Worm (Caenorhabditis elegans): ENCODE measurements around the gene ham-2.

Gene ham-2

DNA sequence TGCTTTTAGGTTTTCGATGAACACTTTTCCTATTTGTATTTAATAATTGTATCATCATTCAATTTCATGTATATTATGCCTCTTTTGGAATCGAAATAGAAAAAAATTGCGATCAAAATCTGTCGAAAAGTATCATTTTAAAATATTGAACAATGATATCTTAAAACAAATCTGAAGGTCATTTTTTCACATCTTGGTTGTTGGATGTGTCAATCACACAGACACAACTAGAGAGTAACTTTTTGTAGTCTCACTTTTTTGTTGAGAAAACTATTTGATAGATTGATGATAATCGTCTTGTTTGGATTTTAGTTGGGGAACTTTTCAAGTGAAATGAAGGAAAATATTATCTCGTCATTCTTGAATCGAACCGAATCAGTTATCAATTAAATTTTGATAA is 14.8 kb downstream of the ham-2 start:
- no peak for TF ChIP-seq lin-13 (GFP tag; optimal IDR thresholded peaks at IDR 0.05)
- TF ChIP-seq sma-9 (GFP tag; optimal IDR thresholded peaks at IDR 0.05), result peak; percentile 48
- no peak for TF ChIP-seq sma-9 (tag; optimal IDR thresholded peaks at IDR 0.05)
- TF ChIP-seq nhr-25 (tag; optimal IDR thresholded peaks at IDR 0.05), result no peak

DNA sequence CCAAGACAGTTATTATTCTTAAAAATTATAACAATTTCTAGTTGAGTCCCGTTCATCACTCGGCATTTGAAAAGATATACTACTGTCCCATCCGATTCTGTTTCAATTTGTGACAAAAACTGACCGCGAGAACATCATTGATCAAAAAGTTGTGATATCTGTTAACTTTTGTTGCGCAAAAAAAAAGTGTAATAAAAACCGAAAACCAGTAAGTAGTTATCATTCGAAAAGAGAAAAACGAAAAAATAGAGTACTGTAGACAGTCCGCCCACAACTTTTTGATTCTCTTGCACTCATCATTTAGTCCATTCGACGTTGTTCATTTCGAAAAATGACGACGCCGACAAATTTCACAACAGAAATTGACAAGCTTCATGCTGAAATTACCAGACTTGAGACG is 16.7 kb downstream of the ham-2 start, which contains the start of gene amt-1:
amt-1 (plus strand) TSS at position 301 of the 400 bp plus-strand sequence.
- TF ChIP-seq lin-11 (tag; optimal IDR thresholded peaks at IDR 0.05), result no peak

DNA sequence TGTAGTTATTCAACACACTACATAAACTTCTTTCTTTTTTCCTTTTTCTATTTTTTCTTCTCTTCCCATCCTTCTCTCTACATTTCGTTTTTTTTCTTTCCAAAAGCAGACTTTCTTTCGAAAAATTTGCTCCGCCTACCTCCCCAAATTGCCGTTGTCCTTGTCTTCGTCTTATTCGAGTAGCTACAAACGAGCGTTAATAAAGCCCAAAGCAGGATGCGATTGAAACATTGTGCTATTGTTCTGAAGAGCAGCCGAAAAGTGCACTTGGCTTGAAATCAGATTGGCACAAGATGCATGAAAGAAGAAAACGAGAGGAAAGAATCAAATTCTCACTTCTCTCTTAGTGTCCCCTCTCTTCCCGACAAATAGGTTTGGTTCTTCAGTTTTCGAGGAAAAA is 20.4 kb downstream of the ham-2 start:
- no peak for TF ChIP-seq lin-13 (GFP tag; optimal IDR thresholded peaks at IDR 0.05)
- TF ChIP-seq ama-1 (optimal IDR thresholded peaks at IDR 0.05), result no peak
- no peak for TF ChIP-seq egl-27 (tag; optimal IDR thresholded peaks at IDR 0.05)
- TF ChIP-seq C34F6.9 (tag; optimal IDR thresholded peaks at IDR 0.05), result peak; percentile 7

DNA sequence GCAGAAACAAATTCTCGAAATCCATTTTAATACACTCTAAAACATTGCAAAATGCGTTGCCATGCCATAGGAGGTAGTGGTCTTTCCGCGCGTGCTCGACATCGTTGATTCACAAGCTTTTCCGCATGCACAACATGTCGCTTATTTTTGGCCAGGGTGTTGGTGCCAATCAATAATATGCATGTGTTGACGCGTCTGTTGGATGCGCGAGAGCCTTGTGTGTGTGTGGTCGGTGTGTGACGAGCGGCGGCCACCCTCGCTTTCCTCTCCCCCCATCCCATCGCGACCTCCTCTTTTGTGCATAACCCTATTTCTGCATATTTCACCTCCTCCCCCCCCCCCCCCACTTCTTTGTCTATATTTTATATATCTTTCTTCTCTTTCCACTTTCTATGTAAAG is 21.8 kb downstream of the ham-2 start:
- TF ChIP-seq ztf-1 (GFP tag; conservative IDR thresholded peaks at IDR 0.05), result no peak
- TF ChIP-seq C34F6.9 (tag; optimal IDR thresholded peaks at IDR 0.05), result peak; percentile 16
- TF ChIP-seq R02D3.7 (tag; optimal IDR thresholded peaks at IDR 0.05), result no peak
- TF ChIP-seq sem-4 (tag; optimal IDR thresholded peaks at IDR 0.05), result no peak
- TF ChIP-seq Y55F3AM.14 (GFP tag; optimal IDR thresholded peaks at IDR 0.05), result no peak
- no peak for TF ChIP-seq nhr-21 (tag; optimal IDR thresholded peaks at IDR 0.05)
- no peak for TF ChIP-seq mdl-1 (tag; optimal IDR thresholded peaks at IDR 0.05)
- no peak for TF ChIP-seq ZK546.5 (tag; optimal IDR thresholded peaks at IDR 0.05)
- TF ChIP-seq gmeb-1 (tag; optimal IDR thresholded peaks at IDR 0.05), result no peak
- no peak for TF ChIP-seq ceh-82 (tag; optimal IDR thresholded peaks at IDR 0.05)
- TF ChIP-seq nhr-237 (tag; optimal IDR thresholded peaks at IDR 0.05), result no peak
- peak; percentile 27 for TF ChIP-seq unc-55 (GFP tag; optimal IDR thresholded peaks at IDR 0.05)

DNA sequence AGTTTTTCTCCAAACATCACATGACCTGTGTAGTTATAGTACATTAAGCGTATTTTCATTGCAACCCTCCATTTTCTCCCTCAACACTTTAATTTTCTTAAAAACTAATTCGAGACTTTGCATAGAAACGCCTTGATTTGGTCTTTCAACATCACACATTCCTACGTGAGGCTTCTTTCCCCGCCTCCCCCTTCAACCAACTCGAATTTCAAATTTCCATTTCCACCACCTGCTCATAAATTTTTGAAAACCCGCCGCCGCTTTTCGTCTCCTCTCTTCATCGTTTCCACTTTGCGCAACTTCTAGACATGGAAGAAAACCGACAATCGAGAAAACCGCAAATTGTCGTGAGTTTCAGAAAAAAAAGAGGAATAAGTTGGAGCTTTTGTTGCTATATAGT is 23.5 kb downstream of the ham-2 start, which contains the start of gene C05E11.3:
C05E11.3 (plus strand) TSS at position 301 of the 400 bp plus-strand sequence.
- no peak for TF ChIP-seq lin-11 (tag; optimal IDR thresholded peaks at IDR 0.05)
- TF ChIP-seq zag-1 (tag; optimal IDR thresholded peaks at IDR 0.05), result no peak
- no peak for TF ChIP-seq nhr-129 (tag; optimal IDR thresholded peaks at IDR 0.05)
- no peak for TF ChIP-seq elt-3 (tag; optimal IDR thresholded peaks at IDR 0.05)
- TF ChIP-seq unc-55 (GFP tag; optimal IDR thresholded peaks at IDR 0.05), result peak; percentile 44
- TF ChIP-seq blmp-1 (tag; optimal IDR thresholded peaks at IDR 0.05; ENCODE audit: insufficient read depth), result no peak
- no peak for TF ChIP-seq lin-13 (GFP tag; optimal IDR thresholded peaks at IDR 0.05)
- TF ChIP-seq sma-3 (GFP tag; optimal IDR thresholded peaks at IDR 0.05), result no peak

DNA sequence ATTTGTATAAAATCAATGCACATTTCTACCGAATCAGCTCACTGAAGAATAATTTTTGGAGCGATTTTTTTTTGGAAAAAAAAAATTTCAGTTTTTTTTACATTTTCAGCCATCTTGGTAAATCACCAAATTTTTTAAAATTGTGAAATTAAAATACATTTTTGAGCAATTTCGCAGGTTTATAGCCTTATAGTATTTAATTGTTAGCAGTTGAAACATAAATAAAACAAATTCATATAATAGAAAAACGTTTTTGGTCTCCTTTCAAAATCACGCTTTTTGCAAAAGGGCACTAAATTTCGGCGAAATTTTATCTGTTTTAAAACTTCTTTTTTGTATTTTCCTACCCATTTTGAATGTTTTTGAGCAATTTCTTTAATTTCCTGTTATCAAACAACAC is 24.1 kb downstream of the ham-2 start:
- TF ChIP-seq ama-1 (optimal IDR thresholded peaks at IDR 0.05), result no peak
- no peak for TF ChIP-seq sma-9 (GFP tag; optimal IDR thresholded peaks at IDR 0.05)
- TF ChIP-seq sma-9 (tag; optimal IDR thresholded peaks at IDR 0.05), result no peak

DNA sequence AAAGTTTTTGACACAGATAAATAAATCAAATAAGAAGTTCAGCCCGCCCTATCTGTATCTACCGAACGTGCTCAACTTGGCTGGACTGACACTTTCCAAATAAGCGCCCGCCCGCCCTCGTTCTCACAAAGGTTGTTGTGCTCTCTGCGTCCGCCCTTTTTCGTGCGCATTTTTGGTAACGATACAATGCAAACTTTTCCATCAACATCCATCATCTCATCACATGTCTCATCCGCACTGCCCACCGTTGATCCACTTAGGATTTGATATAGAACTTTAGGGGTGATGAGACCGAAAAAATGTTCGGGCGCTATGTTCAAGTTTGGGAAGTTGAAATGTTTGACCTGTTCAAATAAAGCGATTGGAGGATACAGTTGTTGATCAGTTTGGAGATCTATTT is 31.1 kb downstream of the ham-2 start, which contains the start of gene C05E11.7:
C05E11.7 (minus strand) TSS at position 101 of the 400 bp plus-strand sequence.
- no peak for TF ChIP-seq ZK546.5 (tag; optimal IDR thresholded peaks at IDR 0.05)
- no peak for TF ChIP-seq sma-3 (GFP tag; optimal IDR thresholded peaks at IDR 0.05)
- no peak for TF ChIP-seq ceh-16 (tag; optimal IDR thresholded peaks at IDR 0.05)
- no peak for TF ChIP-seq nhr-237 (tag; optimal IDR thresholded peaks at IDR 0.05)
- no peak for TF ChIP-seq lin-13 (GFP tag; optimal IDR thresholded peaks at IDR 0.05)
- TF ChIP-seq alr-1 (tag; optimal IDR thresholded peaks at IDR 0.05), result no peak
- no peak for TF ChIP-seq snpc-4 (tag; optimal IDR thresholded peaks at IDR 0.05)
- TF ChIP-seq zag-1 (tag; optimal IDR thresholded peaks at IDR 0.05), result no peak
- no peak for TF ChIP-seq elt-1 (tag; optimal IDR thresholded peaks at IDR 0.05)

DNA sequence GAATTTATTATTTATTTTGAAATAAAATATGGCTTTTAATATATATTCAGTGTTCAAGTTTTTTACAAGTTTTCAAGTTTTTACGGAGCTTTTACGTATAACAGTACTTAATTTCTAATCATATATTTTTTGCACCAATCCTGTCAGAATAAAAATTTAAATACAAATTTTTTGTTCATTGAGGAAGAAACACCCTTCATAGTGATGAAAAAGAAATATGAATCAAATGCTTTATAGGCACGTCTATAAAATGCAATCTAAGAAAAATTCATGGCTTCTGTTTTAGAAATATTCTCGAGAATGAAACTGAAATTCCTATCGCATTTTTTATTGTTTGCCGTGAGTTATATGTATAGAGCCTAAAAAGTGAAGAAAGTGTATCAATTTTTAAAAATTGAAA is 32.1 kb downstream of the ham-2 start, which contains the start of gene C05E11.2:
C05E11.2 (plus strand) TSS at position 301 of the 400 bp plus-strand sequence.
- no peak for TF ChIP-seq unc-62 (GFP tag; optimal IDR thresholded peaks at IDR 0.05)
- TF ChIP-seq ZK546.5 (tag; optimal IDR thresholded peaks at IDR 0.05), result no peak
- TF ChIP-seq elt-3 (tag; optimal IDR thresholded peaks at IDR 0.05), result no peak
- no peak for TF ChIP-seq ztf-11 (tag; optimal IDR thresholded peaks at IDR 0.05)
- TF ChIP-seq nhr-23 (tag; optimal IDR thresholded peaks at IDR 0.05), result no peak
- TF ChIP-seq snpc-4 (tag; optimal IDR thresholded peaks at IDR 0.05), result no peak
- no peak for TF ChIP-seq nhr-25 (tag; optimal IDR thresholded peaks at IDR 0.05)
- TF ChIP-seq gmeb-1 (tag; optimal IDR thresholded peaks at IDR 0.05), result no peak

Measured in whole organism, L2 larva.